Worm (Caenorhabditis elegans) whole organism, L4 larva: Measurements from ENCODE around the gene C16D9.6.

Source experiments
- F26F4.8 ChIP-seq: fragments of 200-800 bp; sonication (Bioruptor generic); conservative IDR thresholded peaks from 2 replicates; pipeline ENCODE4 v1.3.6; 2022; ENCODE audit warnings: missing genetic modification characterization, missing compliant biosample characterization
- T20F7.1 ChIP-seq: fragments of 200-800 bp; sonication (Bioruptor generic); optimal IDR thresholded peaks from 2 replicates; lab custom pipeline; 2018; ENCODE audit warnings: mild to moderate bottlenecking, missing genetic modification characterization, missing compliant biosample characterization
- Y75B8A.6 ChIP-seq: fragments of 200-800 bp; sonication (Bioruptor generic); IDR thresholded peaks from 2 replicates; pipeline ENCODE4 v1.3.6; 2022; ENCODE audit warnings: missing genetic modification reagents, missing genetic modification characterization, missing compliant biosample characterization
- ZK546.5 ChIP-seq, 2 experiments: sonication (generic microtip); optimal IDR thresholded peaks; 2 replicates each; lab custom pipeline; 2017; ENCODE audit warnings: missing biosample characterization in 2 of 2, missing genetic modification characterization in 2 of 2
- aha-1 ChIP-seq: fragments of 150-350 bp; peaks from one replicate; lab custom pipeline; 2014; ENCODE audit warnings: missing biosample characterization, missing genetic modification characterization
- ceh-28 ChIP-seq: fragments of 150-350 bp; optimal IDR thresholded peaks from 2 replicates; lab custom pipeline; 2014; ENCODE audit warnings: missing biosample characterization, missing genetic modification reagents, missing genetic modification characterization
- ceh-62 ChIP-seq: sonication (generic microtip); optimal IDR thresholded peaks from 2 replicates; lab custom pipeline; 2017; ENCODE audit warnings: missing biosample characterization, missing genetic modification characterization
- cey-2 ChIP-seq: sonication (generic microtip); optimal IDR thresholded peaks from 3 replicates; lab custom pipeline; 2017; ENCODE audit warnings: missing genetic modification characterization, mild to moderate bottlenecking, missing compliant biosample characterization, antibody characterized with exemption, borderline replicate concordance; ENCODE audit not compliant: insufficient read depth
- daf-16 ChIP-seq, 3 experiments: sonication (generic microtip); optimal IDR thresholded peaks; 2 replicates each; lab custom pipeline; 2016 to 2017; ENCODE audit warnings: missing genetic modification characterization in 3 of 3, missing genetic modification reagents in 3 of 3, mild to moderate bottlenecking in 2 of 3, missing compliant biosample characterization in 2 of 3, missing biosample characterization in 1 of 3, moderate library complexity in 1 of 3
- dmd-6 ChIP-seq: fragments of 200-800 bp; sonication (Bioruptor generic); IDR thresholded peaks from 2 replicates; pipeline ENCODE4 v1.3.6; 2022; ENCODE audit warnings: missing genetic modification reagents, missing genetic modification characterization, missing compliant biosample characterization
- dmd-9 ChIP-seq: fragments of 200-800 bp; sonication (Bioruptor generic); IDR thresholded peaks from 2 replicates; pipeline ENCODE4 v1.3.6; 2022; ENCODE audit warnings: missing genetic modification reagents, missing genetic modification characterization, missing compliant biosample characterization
- egl-27 ChIP-seq: sonication (generic microtip); optimal IDR thresholded peaks from 3 replicates; lab custom pipeline; 2017; ENCODE audit warnings: missing biosample characterization, missing genetic modification reagents, missing genetic modification characterization
- fkh-10 ChIP-seq: fragments of 150-350 bp; optimal IDR thresholded peaks from 2 replicates; lab custom pipeline; 2014; ENCODE audit warnings: missing biosample characterization, missing genetic modification reagents, missing genetic modification characterization
- hif-1 ChIP-seq, 2 experiments: sonication (generic microtip); optimal IDR thresholded peaks; 2 replicates each; lab custom pipeline; 2016 to 2017; ENCODE audit warnings: missing compliant biosample characterization in 2 of 2, missing genetic modification characterization in 2 of 2, missing genetic modification reagents in 2 of 2, missing genotype in 2 of 2, mild to moderate bottlenecking in 1 of 2
- hlh-11 ChIP-seq: fragments of 200-800 bp; sonication (Bioruptor generic); optimal IDR thresholded peaks from 2 replicates; lab custom pipeline; 2018; ENCODE audit warnings: mild to moderate bottlenecking, missing genetic modification characterization, missing compliant biosample characterization
- lim-7 ChIP-seq: fragments of 200-800 bp; sonication (Bioruptor generic); IDR thresholded peaks from 2 replicates; pipeline ENCODE4 v1.3.6; 2022; ENCODE audit warnings: missing genetic modification characterization, missing compliant biosample characterization
- lin-38 ChIP-seq: fragments of 200-800 bp; sonication (Bioruptor generic); IDR thresholded peaks from 2 replicates; pipeline ENCODE4 v1.3.6; 2022; ENCODE audit warnings: missing genetic modification reagents, missing genetic modification characterization, missing compliant biosample characterization
- lir-3 ChIP-seq: sonication (generic microtip); optimal IDR thresholded peaks from 2 replicates; lab custom pipeline; 2016; ENCODE audit warnings: mild to moderate bottlenecking, missing genetic modification characterization, missing compliant biosample characterization
- madf-9 ChIP-seq: fragments of 200-800 bp; sonication (Bioruptor generic); conservative IDR thresholded peaks from 2 replicates; pipeline ENCODE4 v1.3.6; 2022; ENCODE audit warnings: missing genetic modification reagents, missing genetic modification characterization, missing compliant biosample characterization
- mdl-1 ChIP-seq, 2 experiments: fragments of 150-350 bp in 1 of 2; sonication (generic microtip) in 1 of 2; optimal IDR thresholded peaks; 2 replicates each; lab custom pipeline; 2014 to 2017; ENCODE audit warnings: missing biosample characterization in 2 of 2, missing genetic modification characterization in 2 of 2
- mdt-29 ChIP-seq: fragments of 200-800 bp; sonication (Bioruptor generic); IDR thresholded peaks from 2 replicates; pipeline ENCODE4 v1.3.6; 2022; ENCODE audit warnings: missing genetic modification reagents, missing genetic modification characterization, missing compliant biosample characterization
- mep-1 ChIP-seq: fragments of 150-350 bp; sonication (generic microtip); optimal IDR thresholded peaks from 3 replicates; lab custom pipeline; 2014; ENCODE audit warnings: missing biosample characterization, missing genetic modification characterization
- mxl-2 ChIP-seq: fragments of 200-800 bp; sonication (Bioruptor generic); conservative IDR thresholded peaks from 2 replicates; pipeline ENCODE4 v1.3.6; 2022; ENCODE audit warnings: missing genetic modification reagents, missing genetic modification characterization, missing compliant biosample characterization
- nhr-11 ChIP-seq: fragments of 150-350 bp; optimal IDR thresholded peaks from 2 replicates; lab custom pipeline; 2014; ENCODE audit warnings: missing biosample characterization, missing genetic modification characterization
- nhr-237 ChIP-seq: sonication (generic microtip); optimal IDR thresholded peaks from 2 replicates; lab custom pipeline; 2017; ENCODE audit warnings: missing biosample characterization, missing genetic modification characterization
- nhr-25 ChIP-seq: sonication (generic microtip); optimal IDR thresholded peaks from 2 replicates; lab custom pipeline; 2017; ENCODE audit warnings: missing genetic modification characterization, mild to moderate bottlenecking, missing compliant biosample characterization, antibody characterized with exemption, moderate library complexity, borderline replicate concordance; ENCODE audit not compliant: insufficient read depth
- nhr-28 ChIP-seq: fragments of 150-350 bp; optimal IDR thresholded peaks from 2 replicates; lab custom pipeline; 2014; ENCODE audit warnings: missing biosample characterization, missing genetic modification characterization
- nhr-42 ChIP-seq: fragments of 200-800 bp; sonication (Bioruptor generic); IDR thresholded peaks from 2 replicates; pipeline ENCODE4 v1.3.6; 2022; ENCODE audit warnings: missing genetic modification characterization, missing compliant biosample characterization
- nhr-76 ChIP-seq: fragments of 150-350 bp; optimal IDR thresholded peaks from 2 replicates; lab custom pipeline; 2014; ENCODE audit warnings: missing biosample characterization, missing genetic modification characterization
- pha-4 ChIP-seq, 2 experiments: fragments of 150-350 bp in 1 of 2; fragments of 200-800 bp in 1 of 2; sonication (Bioruptor generic) in 1 of 2; IDR thresholded peaks in 1 of 2; optimal IDR thresholded peaks in 1 of 2; 2 replicates each; pipeline versions ENCODE4 v1.3.6 to Lab custom; 2014 to 2022; ENCODE audit warnings: missing genetic modification characterization in 2 of 2, missing genetic modification reagents in 2 of 2, missing biosample characterization in 1 of 2, missing compliant biosample characterization in 1 of 2
- pqm-1 ChIP-seq: sonication (generic microtip); optimal IDR thresholded peaks from 2 replicates; lab custom pipeline; 2017; ENCODE audit warnings: missing biosample characterization, missing genetic modification characterization
- skn-1 ChIP-seq: fragments of 150-350 bp; optimal IDR thresholded peaks from 2 replicates; lab custom pipeline; 2014; ENCODE audit warnings: missing biosample characterization, missing genetic modification characterization
- snpc-1.2 ChIP-seq: fragments of 200-800 bp; sonication (Bioruptor generic); IDR thresholded peaks from 2 replicates; pipeline ENCODE4 v1.3.6; 2022; ENCODE audit warnings: missing genetic modification reagents, missing genetic modification characterization, missing compliant biosample characterization
- spr-1 ChIP-seq: sonication (generic microtip); optimal IDR thresholded peaks from 2 replicates; lab custom pipeline; 2016; ENCODE audit warnings: mild to moderate bottlenecking, missing genetic modification characterization, missing compliant biosample characterization
- unc-62 ChIP-seq, 3 experiments: fragments of 150-350 bp in 1 of 3; sonication (generic microtip); optimal IDR thresholded peaks in 2 of 3; peaks in 1 of 3; 1 replicate in 1 of 3; 2 replicates in 2 of 3; lab custom pipeline; 2014 to 2017; ENCODE audit warnings: missing biosample characterization in 3 of 3, missing genetic modification characterization in 3 of 3, missing genetic modification reagents in 3 of 3, missing genotype in 1 of 3
- zip-11 ChIP-seq: fragments of 200-800 bp; sonication (Bioruptor generic); IDR thresholded peaks from 2 replicates; pipeline ENCODE4 v1.3.6; 2022; ENCODE audit warnings: missing genetic modification characterization, missing compliant biosample characterization
- ztf-7 ChIP-seq: fragments of 150-350 bp; optimal IDR thresholded peaks from 2 replicates; lab custom pipeline; 2014; ENCODE audit warnings: missing biosample characterization, missing genetic modification characterization

C16D9.6 gene

ce11 chrV:8247311-8248105 is 2.6 kb downstream of the C16D9.6 start (continued):
- 0 out of 2 replicates have a peak, but pooled peaks have one; percentile 43 for TF ChIP-seq lim-7 (GFP tag; lab: Robert Waterston, UW)
- no peak for TF ChIP-seq lir-3 (tag; lab: Kevin White, UChicago)
- peak; percentile 12 to 78 for TF ChIP-seq daf-16 (GFP tag; optimal IDR thresholded peaks at IDR 0.05; lab: Kevin White, UChicago)
- TF ChIP-seq daf-16 (tag; optimal IDR thresholded peaks at IDR 0.05; lab: Kevin White, UChicago) = peak; percentile 86
- peak; percentile 87 for TF ChIP-seq snpc-1.2 (GFP tag; lab: Robert Waterston, UW)
- TF ChIP-seq mxl-2 (GFP tag; lab: Robert Waterston, UW) = no peak
- TF ChIP-seq fkh-10 (GFP tag; lab: Kevin White, UChicago) = no peak
- no peak for TF ChIP-seq skn-1
- no peak for TF ChIP-seq nhr-42 (GFP tag; lab: Robert Waterston, UW)
- TF ChIP-seq spr-1 (tag; lab: Kevin White, UChicago) = no peak
- TF ChIP-seq cey-2 = no peak
- TF ChIP-seq hlh-11 (tag; lab: Kevin White, UChicago) = peak; percentile 79
- peak; percentile 57 for TF ChIP-seq lin-38 (GFP tag; lab: Robert Waterston, UW)

ce11 chrV:8245457-8245856 is 4.7 kb downstream of the C16D9.6 start, which contains the start of gene C16D9.5:
TSS of gene C16D9.5 (minus strand) at chrV:8245557.
- no peak for TF ChIP-seq mep-1 (tag; lab: Kevin White, UChicago)
- no peak for TF ChIP-seq cey-2
- no peak for TF ChIP-seq pha-4 (GFP tag; IDR thresholded peaks at IDR 0.05; lab: Robert Waterston, UW)
- TF ChIP-seq pha-4 (tag; optimal IDR thresholded peaks at IDR 0.05; lab: Kevin White, UChicago) = no peak
- TF ChIP-seq nhr-237 (tag; lab: Kevin White, UChicago) = no peak
- no peak for TF ChIP-seq lim-7 (GFP tag; lab: Robert Waterston, UW)
- TF ChIP-seq dmd-6 (GFP tag; lab: Robert Waterston, UW) = no peak
- TF ChIP-seq nhr-28 = no peak
- TF ChIP-seq egl-27 = no peak

ce11 chrV:8243201-8243600 is 6.9 kb downstream of the C16D9.6 start:
- TF ChIP-seq F26F4.8 (no peak), aha-1 (tag; lab: Kevin White, UChicago) (peak; percentile 29), nhr-25 (tag; lab: Kevin White, UChicago) (no peak), mdt-29 (GFP tag; lab: Robert Waterston, UW) (no peak), mdl-1 (tag; optimal IDR thresholded peaks at IDR 0.05; lab: Kevin White, UChicago) (no peak), madf-9 (GFP tag; lab: Robert Waterston, UW) (no peak), unc-62 (GFP tag; optimal IDR thresholded peaks at IDR 0.05 in 1 of 2; lab: Kevin White, UChicago) (peak in 1 of 2 experiments; percentile 64), unc-62 (tag; optimal IDR thresholded peaks at IDR 0.05; lab: Kevin White, UChicago) (no peak), T20F7.1 (GFP tag; lab: Kevin White, UChicago) (no peak), dmd-9 (GFP tag; lab: Robert Waterston, UW) (no peak), zip-11 (no peak), daf-16 (GFP tag; optimal IDR thresholded peaks at IDR 0.05; lab: Kevin White, UChicago) (no peak), daf-16 (tag; optimal IDR thresholded peaks at IDR 0.05; lab: Kevin White, UChicago) (peak; percentile 26), nhr-11 (no peak), ceh-62 (no peak), pqm-1 (tag; lab: Kevin White, UChicago) (peak; percentile 50), ZK546.5 (tag; optimal IDR thresholded peaks at IDR 0.05; lab: Kevin White, UChicago) (no peak), nhr-28 (peak; percentile 48), nhr-76 (tag; lab: Kevin White, UChicago) (no peak), ceh-28 (tag; lab: Kevin White, UChicago) (no peak), hif-1 (tag; optimal IDR thresholded peaks at IDR 0.05; lab: Kevin White, UChicago) (no peak), ztf-7 (tag; lab: Kevin White, UChicago) (no peak), Y75B8A.6 (GFP tag; lab: Robert Waterston, UW) (no peak)
- TF ChIP-seq, all 104 proteins: peak for 5
